Worm (Caenorhabditis elegans) whole organism, L4/young adult: Measurements from ENCODE around the gene K02E2.6.
"Not testable (repeated sequence)": the region's sequence is repeated elsewhere in the genome, so short reads cannot be mapped to it uniquely, and the experiment has no call there.

ENCODE experiments used
- W03F9.2 ChIP-seq: fragments of 150-350 bp; optimal IDR thresholded peaks from 2 replicates; lab custom pipeline; 2014; ENCODE audit warnings: missing biosample characterization, missing genetic modification characterization
- dao-5 ChIP-seq: sonication (generic microtip); optimal IDR thresholded peaks from 2 replicates; lab custom pipeline; 2016; ENCODE audit warnings: missing genotype, missing genetic modification characterization, moderate library complexity, missing compliant biosample characterization
- him-1 ChIP-seq: sonication (generic microtip); optimal IDR thresholded peaks from 2 replicates; lab custom pipeline; 2016; ENCODE audit warnings: missing genotype, missing genetic modification reagents, missing genetic modification characterization, missing compliant biosample characterization

K02E2.6 gene

DNA sequence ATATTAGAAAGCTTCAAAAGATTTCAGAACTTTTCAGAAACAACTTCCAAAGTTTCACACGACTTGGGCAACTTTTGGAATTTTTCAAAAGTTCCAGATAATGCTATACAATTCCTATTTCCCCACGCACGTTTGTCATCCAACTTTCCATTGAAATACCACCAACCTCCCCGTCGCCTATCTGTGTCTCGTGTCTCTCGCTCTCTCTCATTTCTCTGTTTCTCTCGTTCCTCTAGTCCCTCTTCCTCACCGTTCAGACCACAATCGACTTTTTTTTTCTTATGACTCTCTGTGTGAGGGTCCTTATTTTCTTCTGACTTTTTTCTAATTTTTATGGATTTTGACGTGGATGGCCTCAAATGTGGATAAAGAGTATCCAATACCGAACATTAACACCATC, at the start of gene K02E2.6:
Gene K02E2.6 (plus strand): TSS at position 242 of the 400 bp plus-strand sequence.
- no peak for TF ChIP-seq dao-5 (tag; lab: Kevin White, UChicago)

DNA sequence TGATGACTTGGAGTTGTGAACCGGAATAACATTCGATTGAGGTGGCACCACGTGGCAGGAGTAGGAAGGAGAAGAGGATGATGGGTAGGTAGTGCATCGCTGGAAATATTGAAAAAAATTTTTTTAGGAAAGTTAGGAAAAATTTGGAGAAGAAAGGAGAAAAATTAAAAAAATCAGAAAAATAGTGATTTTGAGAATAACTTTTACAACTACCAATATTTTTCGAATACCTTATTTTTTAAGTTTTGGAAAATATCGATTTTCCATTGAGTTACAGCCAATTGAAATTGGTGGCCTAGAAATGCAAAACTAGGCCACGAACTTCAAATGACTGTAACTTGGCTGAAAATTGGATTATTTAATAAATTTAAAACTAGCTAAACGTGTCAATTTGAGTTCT, 45.1 kb upstream of the K02E2.6 start, which contains the start of gene Y38H6A.5:
Gene Y38H6A.5 (minus strand): TSS at position 101 of the 400 bp plus-strand sequence.
- no peak for TF ChIP-seq W03F9.2 (tag; lab: Kevin White, UChicago)
- TF ChIP-seq dao-5 (tag; lab: Kevin White, UChicago): no peak
- no peak for TF ChIP-seq him-1

DNA sequence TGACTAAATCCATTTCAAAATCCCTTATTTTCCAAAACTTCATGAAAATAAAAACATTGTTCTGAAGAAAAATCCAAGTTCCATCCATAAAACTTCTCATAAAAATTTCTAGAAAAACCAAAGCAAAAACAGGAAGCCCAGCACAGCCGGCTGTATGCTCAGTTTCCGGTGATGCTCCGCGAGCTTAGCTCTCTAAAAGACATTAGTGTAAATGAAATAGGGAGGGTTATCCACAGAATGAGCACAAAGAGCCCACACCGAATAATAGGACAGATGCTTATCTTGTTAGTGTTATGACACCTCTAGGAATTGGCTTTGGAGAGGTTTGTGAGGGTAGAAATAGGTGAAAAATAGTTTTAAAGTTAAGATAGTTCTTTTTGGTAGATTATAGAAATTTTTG, 42.3 kb upstream of the K02E2.6 start:
- TF ChIP-seq him-1 (no peak), W03F9.2 (tag; lab: Kevin White, UChicago) (no peak), dao-5 (tag; lab: Kevin White, UChicago) (no peak)

DNA sequence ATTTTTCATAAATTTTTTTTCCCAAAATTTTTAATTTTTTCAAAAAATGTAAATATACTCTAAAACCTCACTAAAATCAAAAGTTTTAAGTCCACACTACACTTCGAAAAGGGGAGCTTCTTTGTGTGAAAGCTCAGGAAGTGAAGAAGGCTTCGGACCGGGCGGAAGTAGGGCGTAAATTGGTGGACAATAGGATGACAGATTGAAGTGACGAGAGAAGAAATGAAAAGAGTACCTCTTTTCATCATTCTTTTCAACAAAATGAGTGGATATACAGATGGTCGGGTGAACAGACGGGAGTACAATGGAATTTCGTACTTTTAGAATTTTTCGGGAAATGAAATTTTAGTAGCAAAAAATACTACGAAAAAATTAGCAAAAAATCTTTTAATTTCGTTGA, 41.5 kb upstream of the K02E2.6 start:
- TF ChIP-seq dao-5 (tag; lab: Kevin White, UChicago) (no peak), W03F9.2 (tag; lab: Kevin White, UChicago) (no peak), him-1 (no peak)

DNA sequence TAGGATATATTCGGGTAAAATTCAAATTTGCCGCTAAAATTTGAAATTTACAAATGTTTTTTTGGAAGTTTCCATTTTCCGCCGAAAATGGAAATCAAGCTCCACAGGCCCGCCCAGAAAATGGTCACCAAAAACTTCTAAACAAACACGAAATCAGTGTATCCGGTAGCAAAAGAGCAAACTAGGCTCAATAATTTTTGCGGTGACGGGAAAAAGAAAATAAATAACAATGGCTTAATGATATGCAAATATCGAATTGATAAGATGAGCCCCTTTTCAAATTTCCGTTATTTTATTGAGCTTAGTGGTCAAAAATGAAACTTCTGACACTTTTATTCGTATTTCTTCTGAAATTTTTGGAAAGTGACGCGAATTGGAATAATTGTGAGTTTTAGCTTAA, 35.5 kb upstream of the K02E2.6 start, which contains the start of gene Y38H6A.3:
Gene Y38H6A.3 (plus strand): TSS at position 301 of the 400 bp plus-strand sequence.
- TF ChIP-seq W03F9.2 (tag; lab: Kevin White, UChicago) (no peak), dao-5 (tag; lab: Kevin White, UChicago) (no peak), him-1 (no peak)

DNA sequence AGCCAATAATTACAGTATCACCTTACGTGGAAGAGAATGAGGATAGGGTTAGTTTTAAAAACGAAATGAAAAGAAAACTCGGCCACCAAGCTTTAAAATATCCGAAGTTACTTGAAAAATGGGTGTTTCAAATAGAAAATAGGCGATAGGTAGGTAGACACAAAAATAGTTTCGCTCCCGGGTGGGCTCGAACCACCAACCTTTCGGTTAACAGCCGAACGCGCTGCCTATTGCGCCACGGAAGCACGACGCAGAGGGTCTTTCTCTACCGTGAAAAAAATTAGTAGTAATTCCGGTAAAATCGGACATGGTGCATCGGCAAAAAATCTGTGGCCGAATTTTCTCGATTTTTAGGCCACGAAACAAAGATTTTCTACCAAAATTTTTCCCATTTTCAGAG, 32.7 kb upstream of the K02E2.6 start:
- TF ChIP-seq dao-5 (tag; lab: Kevin White, UChicago) (no peak), W03F9.2 (tag; lab: Kevin White, UChicago) (no peak), him-1 (no peak)

DNA sequence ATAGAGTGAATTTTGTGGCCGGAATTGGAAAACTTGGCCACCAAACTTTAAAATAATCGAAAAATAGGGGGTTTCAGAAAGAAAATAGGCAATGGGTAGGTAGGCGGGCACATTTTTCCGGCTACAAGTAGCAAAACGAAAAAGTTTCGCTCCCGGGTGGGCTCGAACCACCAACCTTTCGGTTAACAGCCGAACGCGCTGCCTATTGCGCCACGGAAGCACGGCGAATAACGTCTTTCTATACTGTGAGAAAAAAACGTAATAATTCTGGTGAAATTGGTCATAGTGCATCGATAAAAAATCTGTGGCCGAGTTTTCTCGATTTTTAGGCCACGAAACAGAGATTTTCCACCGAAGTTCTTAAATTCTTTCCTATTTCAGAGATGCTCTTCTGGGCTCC, 30.0 kb upstream of the K02E2.6 start:
- no peak for TF ChIP-seq W03F9.2 (tag; lab: Kevin White, UChicago)
- no peak for TF ChIP-seq dao-5 (tag; lab: Kevin White, UChicago)
- no peak for TF ChIP-seq him-1

DNA sequence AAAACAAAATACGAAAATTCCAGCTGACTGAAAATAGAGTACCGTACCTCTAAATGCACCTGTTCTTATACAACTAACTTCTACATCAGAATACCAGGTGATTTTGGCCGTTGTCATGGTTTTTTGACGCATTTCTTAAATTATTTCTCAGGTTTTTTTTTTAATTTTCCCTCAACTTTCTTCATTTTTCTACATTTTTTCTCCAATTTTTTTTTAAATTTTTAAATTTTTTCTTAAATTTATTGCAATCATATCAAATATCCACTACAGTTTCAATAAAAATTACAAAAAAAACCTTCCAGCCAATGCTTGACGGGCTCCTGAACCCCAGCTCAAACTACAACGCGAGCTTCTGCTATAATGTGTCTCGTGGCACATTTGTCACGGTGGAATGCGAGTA, 29.2 kb upstream of the K02E2.6 start, which contains the start of gene K02E2.1:
Gene K02E2.1 (plus strand): TSS at position 301 of the 400 bp plus-strand sequence.
- TF ChIP-seq dao-5 (tag; lab: Kevin White, UChicago): no peak
- no peak for TF ChIP-seq W03F9.2 (tag; lab: Kevin White, UChicago)
- no peak for TF ChIP-seq him-1

DNA sequence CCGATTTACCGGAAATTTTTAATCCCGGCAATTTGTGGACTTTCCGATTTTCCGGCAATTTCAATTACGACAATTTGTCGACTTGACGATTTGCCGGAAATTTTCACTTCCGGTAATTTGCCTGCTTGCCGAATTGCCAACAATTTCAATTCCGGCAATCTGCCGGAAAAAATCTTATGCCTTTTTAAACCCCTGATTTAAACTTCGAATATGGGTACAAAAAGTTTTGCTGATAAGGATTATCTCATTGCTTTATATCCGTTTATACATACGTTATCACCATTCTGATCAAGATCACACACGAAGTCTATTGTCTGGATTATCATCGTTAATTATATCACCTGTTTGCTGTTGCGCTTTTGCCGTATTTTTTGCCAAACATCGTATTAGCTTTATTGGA, 23.9 kb upstream of the K02E2.6 start, which contains the start of gene grd-11:
Gene grd-11 (plus strand): TSS at position 301 of the 400 bp plus-strand sequence.
- TF ChIP-seq dao-5 (tag; lab: Kevin White, UChicago) (no peak), him-1 (no peak), W03F9.2 (tag; lab: Kevin White, UChicago) (no peak)

DNA sequence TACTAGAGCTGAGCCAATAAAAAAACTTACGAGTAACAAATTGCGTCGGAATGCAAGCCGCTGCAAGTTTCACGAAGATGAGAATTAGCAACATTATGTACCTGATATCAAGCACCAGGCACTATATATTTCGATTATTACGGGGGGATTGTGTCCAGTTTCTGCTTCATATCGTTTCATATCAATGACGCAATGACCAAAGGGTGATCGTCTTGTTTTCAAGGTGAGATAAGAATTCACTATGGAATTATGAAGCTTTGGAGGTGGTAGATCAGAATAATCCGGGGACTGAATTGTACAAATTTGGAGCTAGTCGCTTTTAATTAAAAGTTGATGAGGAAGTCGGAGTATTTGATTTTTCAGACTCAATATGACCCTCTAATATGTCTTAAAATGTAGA, 13.5 kb upstream of the K02E2.6 start, which contains the start of gene K02E2.8:
Gene K02E2.8 (minus strand): TSS at position 101 of the 400 bp plus-strand sequence.
- TF ChIP-seq W03F9.2 (tag; lab: Kevin White, UChicago): no peak
- TF ChIP-seq him-1: no peak
- no peak for TF ChIP-seq dao-5 (tag; lab: Kevin White, UChicago)

DNA sequence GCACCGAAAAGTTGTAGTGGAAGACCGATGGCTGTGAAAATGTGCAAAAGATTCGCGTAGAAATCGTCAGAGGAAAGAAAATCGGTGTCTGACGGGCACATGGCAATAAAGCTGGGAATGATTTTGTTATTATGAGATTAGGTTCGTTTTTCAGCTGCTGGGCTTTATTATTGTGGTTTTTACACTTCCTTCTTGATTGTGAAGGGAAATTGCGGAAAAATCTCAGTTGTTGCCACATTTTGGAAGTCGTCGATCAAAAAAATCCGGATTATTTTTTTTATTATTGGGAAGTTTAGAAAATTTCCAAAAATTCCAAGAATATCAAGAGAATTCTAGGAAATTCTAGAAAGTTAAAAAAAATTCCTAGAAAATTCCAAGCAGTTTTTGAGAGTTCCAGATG, 11.2 kb upstream of the K02E2.6 start, which contains the start of gene srh-177:
Gene srh-177 (minus strand): TSS at position 101 of the 400 bp plus-strand sequence.
- not testable (repeated sequence) for TF ChIP-seq dao-5 (tag; lab: Kevin White, UChicago); W03F9.2 (tag; lab: Kevin White, UChicago); him-1

DNA sequence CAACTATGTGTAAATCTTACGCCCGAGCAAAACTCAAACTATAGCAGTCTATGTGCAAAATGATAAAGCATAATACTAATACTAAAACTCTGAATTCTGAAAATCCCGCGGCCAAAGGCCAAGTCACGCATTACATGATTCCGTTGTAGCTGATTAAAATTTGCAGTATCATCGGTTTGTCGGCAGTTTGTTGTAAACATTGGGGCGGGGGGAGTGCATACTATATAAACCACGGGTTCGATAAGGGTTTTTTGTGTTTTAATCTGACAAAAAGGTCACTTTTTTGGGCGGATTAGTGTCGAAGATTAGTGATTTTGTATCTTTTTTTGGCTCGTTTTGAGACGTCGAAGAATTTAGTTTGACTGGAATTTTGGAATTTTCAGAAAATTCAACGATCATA, 5.9 kb upstream of the K02E2.6 start:
- TF ChIP-seq him-1: no peak
- TF ChIP-seq dao-5 (tag; lab: Kevin White, UChicago): no peak
- TF ChIP-seq W03F9.2 (tag; lab: Kevin White, UChicago): no peak

DNA sequence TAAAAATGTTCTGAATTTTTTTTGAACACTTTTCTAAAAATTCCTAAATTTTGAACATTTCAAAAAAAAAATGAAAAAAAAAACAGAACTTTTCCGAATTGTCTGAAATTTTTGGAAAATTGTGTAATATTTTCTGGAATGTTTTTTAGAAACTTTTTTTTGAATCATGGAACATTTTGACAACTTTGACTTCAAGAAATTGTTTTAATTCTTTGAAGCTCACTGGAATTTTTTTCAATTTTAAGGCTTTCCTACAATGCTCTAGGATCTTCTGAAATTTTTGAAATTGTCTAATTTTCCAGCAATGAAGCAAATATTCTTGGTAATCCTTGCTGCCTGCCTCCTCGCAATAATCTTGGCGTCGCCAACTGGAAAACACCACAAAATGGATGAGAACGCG, 5.1 kb upstream of the K02E2.6 start, which contains the start of gene ins-35:
Gene ins-35 (plus strand): TSS at position 301 of the 400 bp plus-strand sequence.
- TF ChIP-seq W03F9.2 (tag; lab: Kevin White, UChicago) (no peak), dao-5 (tag; lab: Kevin White, UChicago) (no peak), him-1 (no peak)

DNA sequence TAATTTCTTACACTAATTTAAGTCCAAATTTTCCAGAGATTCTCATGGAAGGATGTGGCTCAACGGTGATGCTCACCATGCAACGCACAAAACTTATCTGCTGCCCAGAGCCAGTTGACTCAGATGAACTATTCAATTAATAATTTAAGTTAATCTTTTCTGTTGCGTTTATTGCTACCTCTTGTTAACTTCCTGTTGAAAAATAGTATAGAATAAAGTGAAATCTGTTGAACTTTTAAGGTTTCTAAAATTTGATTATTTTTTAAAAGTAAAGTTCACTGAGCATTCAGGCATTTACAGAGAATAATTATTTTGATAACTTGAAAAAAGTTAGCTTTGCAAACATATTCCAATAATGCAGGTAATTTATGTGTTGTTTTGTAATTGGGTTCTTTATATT, 4.3 kb upstream of the K02E2.6 start:
- TF ChIP-seq W03F9.2 (tag; lab: Kevin White, UChicago) (no peak), him-1 (no peak), dao-5 (tag; lab: Kevin White, UChicago) (no peak)

DNA sequence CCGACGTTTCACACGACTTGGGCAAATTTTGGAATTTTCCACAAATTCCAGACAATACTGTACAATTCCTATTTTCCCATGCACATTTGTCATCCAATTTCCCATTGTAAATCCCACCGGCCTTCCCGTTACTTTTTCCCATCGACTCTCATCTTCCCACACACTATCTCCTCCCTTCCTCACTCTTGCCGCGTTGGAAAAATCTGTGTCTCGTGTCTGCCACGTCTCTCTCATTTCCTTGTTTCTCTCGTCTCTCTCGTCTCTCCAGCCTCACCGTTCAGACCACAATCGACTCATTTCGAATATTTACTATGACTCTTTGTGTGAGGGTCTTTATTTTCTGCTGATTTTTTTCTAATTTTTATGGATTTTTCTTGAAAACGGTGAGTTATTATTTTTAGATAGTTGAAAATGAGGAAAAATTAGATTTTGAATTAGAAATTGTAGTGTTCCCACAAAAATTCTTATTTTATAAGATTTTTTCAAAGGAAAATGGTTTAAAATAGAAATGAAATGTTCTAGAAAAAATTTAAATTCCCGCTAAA, 2.8 kb downstream of the K02E2.6 start, which contains the start of gene K02E2.11:
Gene K02E2.11 (plus strand): TSS at position 251 of the 545 bp plus-strand sequence.
- TF ChIP-seq him-1 (no peak), W03F9.2 (tag; lab: Kevin White, UChicago) (peak; percentile 11), dao-5 (tag; lab: Kevin White, UChicago) (no peak)
